Fruit fly (Drosophila melanogaster): ENCODE results near the gene Lrch.

DNA sequence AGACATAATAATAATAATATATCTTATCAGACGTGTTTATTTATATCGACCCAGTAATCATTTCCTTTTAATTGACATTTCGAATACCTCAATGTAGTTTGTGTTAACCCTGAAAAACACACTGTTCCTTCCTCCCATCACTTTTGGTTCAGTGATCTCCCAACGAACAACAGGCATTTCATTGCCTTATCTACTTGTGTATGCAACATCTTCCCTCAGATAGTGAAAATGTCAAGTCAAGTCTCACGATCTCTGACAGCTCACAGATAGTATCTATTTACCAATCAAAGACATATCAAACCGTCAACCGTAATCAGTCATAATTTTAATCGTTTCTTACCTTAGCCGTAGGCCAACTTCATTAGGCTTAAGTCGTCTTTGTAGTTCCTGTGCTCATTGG lies 11.0 kb upstream of the Lrch start:
- TF ChIP-seq CTCF (optimal IDR thresholded peaks at IDR 0.05) (no peak), CG8478 (optimal IDR thresholded peaks at IDR 0.05) (no peak)

Data from S2 (cell line).